Worm (Caenorhabditis elegans) whole organism, L4 larva: ENCODE results near the gene C47D12.5.

Experiments used
- ceh-28 ChIP-seq: fragments of 150-350 bp; optimal IDR thresholded peaks from 2 replicates; lab custom pipeline; 2014; ENCODE audit warnings: missing biosample characterization, missing genetic modification reagents, missing genetic modification characterization
- ceh-82 ChIP-seq: sonication (generic microtip); optimal IDR thresholded peaks from 2 replicates; lab custom pipeline; 2017; ENCODE audit warnings: missing biosample characterization, missing genetic modification characterization
- mdt-29 ChIP-seq: fragments of 200-800 bp; sonication (Bioruptor generic); IDR thresholded peaks from 2 replicates; pipeline ENCODE4 v1.3.6; 2022; ENCODE audit warnings: missing genetic modification reagents, missing genetic modification characterization, missing compliant biosample characterization
- pqm-1 ChIP-seq: sonication (generic microtip); optimal IDR thresholded peaks from 2 replicates; lab custom pipeline; 2017; ENCODE audit warnings: missing biosample characterization, missing genetic modification characterization
- snpc-1.2 ChIP-seq: fragments of 200-800 bp; sonication (Bioruptor generic); IDR thresholded peaks from 2 replicates; pipeline ENCODE4 v1.3.6; 2022; ENCODE audit warnings: missing genetic modification reagents, missing genetic modification characterization, missing compliant biosample characterization
- spr-3 ChIP-seq: fragments of 200-800 bp; sonication (Bioruptor generic); optimal IDR thresholded peaks from 2 replicates; lab custom pipeline; 2018; ENCODE audit warnings: mild to moderate bottlenecking, missing genetic modification characterization, missing compliant biosample characterization

ce11 chrII:11637817-11638216, 47.3 kb downstream of the C47D12.5 start:
- TF ChIP-seq ceh-82 (tag; lab: Kevin White, UChicago): no peak
- TF ChIP-seq spr-3 (GFP tag; lab: Kevin White, UChicago): no peak
- TF ChIP-seq mdt-29: no peak
- TF ChIP-seq ceh-28 (tag; lab: Kevin White, UChicago): no peak
- TF ChIP-seq pqm-1 (tag; lab: Kevin White, UChicago): no peak
- no peak for TF ChIP-seq snpc-1.2 (GFP tag; lab: Robert Waterston, UW)
